Worm (Caenorhabditis elegans): ENCODE data around the gene Y97E10AR.6.
A peak's percentile ranks its signal among the peaks of the same experiment; 100 is the strongest.

Y97E10AR.6 gene

DNA sequence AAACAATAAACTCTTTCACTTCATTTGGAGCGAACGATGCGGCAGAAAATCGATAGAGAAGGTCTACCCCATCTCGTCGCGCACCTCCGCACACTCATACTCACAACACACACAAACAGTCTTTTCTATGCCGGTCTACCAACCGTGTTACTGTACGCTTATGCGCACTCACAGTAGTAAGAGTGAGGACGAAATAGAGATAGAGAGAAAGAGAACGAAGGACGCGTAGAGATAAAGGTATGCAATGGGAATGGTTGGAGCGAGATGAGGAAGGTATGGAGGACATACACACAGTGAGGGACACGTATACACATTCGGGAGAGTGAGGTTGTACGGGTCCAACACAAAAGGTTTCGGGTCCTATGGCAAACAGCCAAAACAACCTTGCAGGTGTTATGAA, 35.0 kb downstream of the Y97E10AR.6 start:
- TF ChIP-seq fos-1 (tag; optimal IDR thresholded peaks at IDR 0.05) (peak; percentile 67), mbf-1 (tag; optimal IDR thresholded peaks at IDR 0.05) (no peak), gmeb-1 (tag; optimal IDR thresholded peaks at IDR 0.05) (peak; percentile 22), sma-9 (GFP tag; optimal IDR thresholded peaks at IDR 0.05) (peak; percentile 25), sma-9 (tag; optimal IDR thresholded peaks at IDR 0.05) (no peak), alr-1 (tag; optimal IDR thresholded peaks at IDR 0.05) (no peak), F13H6.1 (tag; optimal IDR thresholded peaks at IDR 0.05) (peak; percentile 33), nhr-25 (tag; optimal IDR thresholded peaks at IDR 0.05) (peak; percentile 78), peb-1 (tag; optimal IDR thresholded peaks at IDR 0.05) (peak; percentile 36), ztf-4 (tag; optimal IDR thresholded peaks at IDR 0.05) (no peak), crh-2 (tag; optimal IDR thresholded peaks at IDR 0.05) (no peak), sma-3 (GFP tag; optimal IDR thresholded peaks at IDR 0.05) (peak; percentile 9), nhr-129 (tag; optimal IDR thresholded peaks at IDR 0.05) (peak; percentile 83), lsy-2 (tag; optimal IDR thresholded peaks at IDR 0.05) (peak; percentile 5 to 46)

DNA sequence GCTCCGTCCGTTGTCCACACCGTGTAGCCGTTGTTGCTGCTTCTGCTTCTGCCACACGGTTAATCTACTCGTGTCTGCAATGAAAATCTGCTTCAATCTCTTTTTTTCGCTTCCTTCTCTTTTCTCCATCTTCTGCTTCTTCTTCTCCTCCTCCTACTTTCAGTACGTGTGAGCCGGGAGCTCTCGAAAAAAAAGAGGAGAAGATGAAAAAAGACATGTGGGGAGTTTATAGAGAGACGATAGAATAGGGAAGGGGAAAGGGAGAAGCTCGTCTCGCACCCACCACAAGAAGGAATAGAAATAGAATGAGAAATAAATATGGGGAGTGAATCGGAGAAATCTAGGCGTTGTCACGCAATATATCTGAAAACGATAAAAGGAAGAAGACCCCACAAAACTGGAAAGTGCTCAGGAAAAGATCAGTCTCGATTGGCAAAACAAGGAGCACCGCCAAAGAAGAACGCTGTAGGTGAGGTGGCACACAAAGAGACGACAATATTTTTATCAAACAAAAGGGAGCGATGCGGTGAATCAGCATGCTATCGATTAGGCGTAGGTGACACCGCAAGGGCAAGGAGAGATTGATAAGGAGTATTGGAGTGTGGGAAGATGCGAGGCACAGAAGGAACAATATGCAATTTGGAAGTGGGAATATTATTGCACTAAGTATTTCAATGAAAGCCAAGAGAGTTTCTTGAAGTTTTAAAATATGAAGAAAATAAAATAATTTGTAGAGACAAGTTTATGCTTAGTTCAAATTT, 35.9 kb downstream of the Y97E10AR.6 start, which contains the start of gene let-413:
let-413 (minus strand) TSS at position 76 of the 761 bp plus-strand sequence.
- peak; percentile 59 for TF ChIP-seq unc-55 (GFP tag; optimal IDR thresholded peaks at IDR 0.05)
- peak; percentile 10 for TF ChIP-seq nhr-129 (tag; optimal IDR thresholded peaks at IDR 0.05)
- TF ChIP-seq sma-9 (GFP tag; optimal IDR thresholded peaks at IDR 0.05) = peak; percentile 15
- no peak for TF ChIP-seq sma-9 (tag; optimal IDR thresholded peaks at IDR 0.05)
- peak; percentile 98 for TF ChIP-seq fos-1 (tag; optimal IDR thresholded peaks at IDR 0.05)
- no peak for TF ChIP-seq unc-62 (GFP tag; optimal IDR thresholded peaks at IDR 0.05)
- TF ChIP-seq nhr-237 (tag; optimal IDR thresholded peaks at IDR 0.05) = no peak
- TF ChIP-seq R02D3.7 (tag; optimal IDR thresholded peaks at IDR 0.05) = no peak
- peak; percentile 20 for TF ChIP-seq C34F6.9 (tag; optimal IDR thresholded peaks at IDR 0.05)
- no peak for TF ChIP-seq nhr-77 (tag; optimal IDR thresholded peaks at IDR 0.05)
- no peak for TF ChIP-seq elt-3 (tag; optimal IDR thresholded peaks at IDR 0.05)
- TF ChIP-seq mab-5 (tag; optimal IDR thresholded peaks at IDR 0.05) = no peak
- no peak for TF ChIP-seq blmp-1 (tag; optimal IDR thresholded peaks at IDR 0.05; ENCODE audit: insufficient read depth)
- no peak for TF ChIP-seq egl-27 (tag; optimal IDR thresholded peaks at IDR 0.05)
- no peak for TF ChIP-seq ztf-4 (tag; optimal IDR thresholded peaks at IDR 0.05)
- no peak for TF ChIP-seq nhr-10 (tag; optimal IDR thresholded peaks at IDR 0.05)
- no peak for TF ChIP-seq snpc-4 (tag; optimal IDR thresholded peaks at IDR 0.05)
- no peak for TF ChIP-seq mdl-1 (tag; optimal IDR thresholded peaks at IDR 0.05)
- no peak for TF ChIP-seq nhr-21 (tag; optimal IDR thresholded peaks at IDR 0.05)
- no peak for TF ChIP-seq Y55F3AM.14 (GFP tag; optimal IDR thresholded peaks at IDR 0.05)
- TF ChIP-seq ztf-11 (tag; optimal IDR thresholded peaks at IDR 0.05) = no peak
- TF ChIP-seq elt-1 (tag; optimal IDR thresholded peaks at IDR 0.05) = no peak
- no peak for TF ChIP-seq skn-1 (tag; optimal IDR thresholded peaks at IDR 0.05)

DNA sequence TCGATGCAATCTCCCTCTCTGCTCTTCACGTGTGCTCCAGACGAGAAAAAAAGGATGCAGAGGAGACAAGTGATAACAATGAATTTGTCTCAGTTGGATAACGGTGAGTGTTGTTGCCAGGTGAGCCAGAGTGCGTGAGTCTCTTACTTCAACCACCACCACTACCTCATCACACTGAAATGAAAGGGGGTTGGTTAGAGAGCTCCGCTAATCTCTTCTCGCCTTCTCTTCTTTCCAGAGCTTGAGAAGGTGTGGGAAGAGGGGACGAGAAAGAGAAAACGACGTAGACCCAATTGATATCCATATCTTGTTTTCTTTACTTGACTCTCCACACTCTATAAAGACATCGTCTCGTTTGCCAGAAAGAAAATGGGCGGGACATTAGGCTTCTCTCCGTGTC, 42.4 kb downstream of the Y97E10AR.6 start:
- no peak for TF ChIP-seq lsy-2 (tag; optimal IDR thresholded peaks at IDR 0.05)
- no peak for TF ChIP-seq sma-3 (GFP tag; optimal IDR thresholded peaks at IDR 0.05)
- no peak for TF ChIP-seq nhr-237 (tag; optimal IDR thresholded peaks at IDR 0.05)
- no peak for TF ChIP-seq nhr-25 (tag; optimal IDR thresholded peaks at IDR 0.05)
- TF ChIP-seq snpc-4 (tag; optimal IDR thresholded peaks at IDR 0.05) = no peak
- no peak for TF ChIP-seq ztf-11 (tag; optimal IDR thresholded peaks at IDR 0.05)
- TF ChIP-seq mab-5 (tag; optimal IDR thresholded peaks at IDR 0.05) = no peak
- TF ChIP-seq lin-13 (GFP tag; optimal IDR thresholded peaks at IDR 0.05) = no peak

DNA sequence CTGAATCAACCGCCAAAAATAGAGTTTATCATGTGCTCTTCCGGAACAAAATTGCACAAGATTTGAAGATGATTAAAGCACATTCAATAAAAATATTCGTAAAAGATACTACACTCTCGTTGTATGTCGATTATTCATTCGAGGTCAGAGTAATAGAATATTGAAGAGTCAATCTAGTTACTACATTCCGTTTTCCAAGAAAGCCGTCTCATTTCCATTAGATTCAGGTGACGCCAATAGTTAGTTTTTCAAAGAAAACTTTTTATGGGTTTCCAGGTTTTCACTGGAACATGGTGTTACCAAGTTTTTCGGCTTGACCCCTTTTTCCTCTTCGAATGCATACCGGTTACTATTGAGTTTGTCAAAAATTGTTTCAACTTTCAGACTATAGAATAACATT, 43.2 kb downstream of the Y97E10AR.6 start:
- TF ChIP-seq unc-62 (GFP tag; optimal IDR thresholded peaks at IDR 0.05) (no peak), mab-5 (tag; optimal IDR thresholded peaks at IDR 0.05) (no peak), nhr-77 (tag; optimal IDR thresholded peaks at IDR 0.05) (no peak), nhr-21 (tag; optimal IDR thresholded peaks at IDR 0.05) (peak; percentile 11), alr-1 (tag; optimal IDR thresholded peaks at IDR 0.05) (no peak), lsy-2 (tag; optimal IDR thresholded peaks at IDR 0.05) (peak in 1 of 2 experiments; percentile 28), snpc-4 (tag; optimal IDR thresholded peaks at IDR 0.05) (no peak), sem-4 (tag; optimal IDR thresholded peaks at IDR 0.05) (no peak), unc-55 (GFP tag; optimal IDR thresholded peaks at IDR 0.05) (peak; percentile 54), mbf-1 (tag; optimal IDR thresholded peaks at IDR 0.05) (no peak), crh-2 (tag; optimal IDR thresholded peaks at IDR 0.05) (no peak), ZK546.5 (tag; optimal IDR thresholded peaks at IDR 0.05) (no peak), nhr-23 (tag; optimal IDR thresholded peaks at IDR 0.05) (no peak), ztf-1 (GFP tag; conservative IDR thresholded peaks at IDR 0.05) (no peak), dmd-4 (tag; optimal IDR thresholded peaks at IDR 0.05) (no peak), unc-39 (tag; optimal IDR thresholded peaks at IDR 0.05) (no peak), lin-11 (tag; optimal IDR thresholded peaks at IDR 0.05) (no peak), elt-1 (tag; optimal IDR thresholded peaks at IDR 0.05) (no peak), ama-1 (optimal IDR thresholded peaks at IDR 0.05) (no peak), lin-13 (GFP tag; optimal IDR thresholded peaks at IDR 0.05) (no peak), fos-1 (tag; optimal IDR thresholded peaks at IDR 0.05) (no peak), Y55F3AM.14 (GFP tag; optimal IDR thresholded peaks at IDR 0.05) (no peak), ztf-4 (tag; optimal IDR thresholded peaks at IDR 0.05) (no peak), ztf-11 (tag; optimal IDR thresholded peaks at IDR 0.05) (no peak), F13H6.1 (tag; optimal IDR thresholded peaks at IDR 0.05) (no peak)

Data from whole organism, L2 larva.